Fruit fly (Drosophila melanogaster): ENCODE data around the gene dome.

dome gene

dm6 chrX:19683040-19683875 is at the start of gene dome, which contains the start of gene Ubqn:
TSS of gene dome (minus strand) at chrX:19683518.
TSS of gene Ubqn (plus strand) at chrX:19683808.
- TF ChIP-seq CTCF (optimal IDR thresholded peaks at IDR 0.05) (peak; percentile 64 to 83), CG8478 (optimal IDR thresholded peaks at IDR 0.05) (no peak)

dm6 chrX:19730844-19731243 is 47.5 kb upstream of the dome start, which contains the start of gene AP-1-2beta:
TSS of gene AP-1-2beta (plus strand) at chrX:19731004.
- TF ChIP-seq CTCF (optimal IDR thresholded peaks at IDR 0.05) (no peak), CG8478 (optimal IDR thresholded peaks at IDR 0.05) (no peak)

- peak; percentile 62 to 76 for TF ChIP-seq CTCF (optimal IDR thresholded peaks at IDR 0.05)
- no peak for TF ChIP-seq CG8478 (optimal IDR thresholded peaks at IDR 0.05)
Measured at dm6 chrX:19717988-19718973, 35.0 kb upstream of the dome start, which contains the start of gene CG12531. TSS of gene CG12531 (plus strand) at chrX:19718923.

dm6 chrX:19717041-19717440 is 33.7 kb upstream of the dome start:
- TF ChIP-seq CG8478 (optimal IDR thresholded peaks at IDR 0.05) = no peak
- TF ChIP-seq CTCF (optimal IDR thresholded peaks at IDR 0.05) = no peak

dm6 chrX:19716325-19716917 is 33.1 kb upstream of the dome start:
- TF ChIP-seq CG8478 (optimal IDR thresholded peaks at IDR 0.05) (no peak), CTCF (optimal IDR thresholded peaks at IDR 0.05) (no peak)

dm6 chrX:19714816-19715215 is 31.5 kb upstream of the dome start:
- TF ChIP-seq CTCF (optimal IDR thresholded peaks at IDR 0.05) (no peak), CG8478 (optimal IDR thresholded peaks at IDR 0.05) (no peak)

dm6 chrX:19712898-19713627 is 29.7 kb upstream of the dome start, which contains the start of gene meso18E:
TSS of gene meso18E (minus strand) at chrX:19713045.
- TF ChIP-seq CG8478 (optimal IDR thresholded peaks at IDR 0.05) (no peak), CTCF (optimal IDR thresholded peaks at IDR 0.05) (no peak)

- TF ChIP-seq CG8478 (optimal IDR thresholded peaks at IDR 0.05) (no peak), CTCF (optimal IDR thresholded peaks at IDR 0.05) (no peak)
Measured at dm6 chrX:19711936-19712335, 28.6 kb upstream of the dome start.

dm6 chrX:19704083-19704482 is 20.8 kb upstream of the dome start, which contains the start of the genes CG14230 and CG14232:
TSS of gene CG14230 (plus strand) at chrX:19704176.
TSS of gene CG14232 (minus strand) at chrX:19704259.
- no peak for TF ChIP-seq CG8478 (optimal IDR thresholded peaks at IDR 0.05)
- no peak for TF ChIP-seq CTCF (optimal IDR thresholded peaks at IDR 0.05)

- no peak for TF ChIP-seq CTCF (optimal IDR thresholded peaks at IDR 0.05)
- no peak for TF ChIP-seq CG8478 (optimal IDR thresholded peaks at IDR 0.05)
Measured at dm6 chrX:19701611-19702010, 18.3 kb upstream of the dome start, which contains the start of gene Tcs4. TSS of gene Tcs4 (minus strand) at chrX:19701755.

dm6 chrX:19697255-19697877 is 14.0 kb upstream of the dome start:
- TF ChIP-seq CG8478 (optimal IDR thresholded peaks at IDR 0.05) (no peak), CTCF (optimal IDR thresholded peaks at IDR 0.05) (no peak)

dm6 chrX:19696845-19697244 is 13.5 kb upstream of the dome start, which contains the start of gene Cdc42:
TSS of gene Cdc42 (plus strand) at chrX:19697091.
- TF ChIP-seq CG8478 (optimal IDR thresholded peaks at IDR 0.05) (no peak), CTCF (optimal IDR thresholded peaks at IDR 0.05) (peak in 1 of 2 experiments; percentile 12)

dm6 chrX:19694792-19695558 is 11.7 kb upstream of the dome start, which contains the start of gene CG14229:
TSS of gene CG14229 (minus strand) at chrX:19695250.
- TF ChIP-seq CG8478 (optimal IDR thresholded peaks at IDR 0.05) (no peak), CTCF (optimal IDR thresholded peaks at IDR 0.05) (no peak)
